Worm (Caenorhabditis elegans): Measurements from ENCODE around the gene qui-1.
"Not testable (repeated sequence)": the region's sequence is repeated elsewhere in the genome, so short reads cannot be mapped to it uniquely, and the experiment has no call there.

The qui-1 gene

ce11 chrIV:13578174-13578573 lies 16.5 kb downstream of the qui-1 start, which contains the start of gene Y45F10B.8:
TSS of gene Y45F10B.8 (minus strand) at chrIV:13578274.
- not testable (repeated sequence) for TF ChIP-seq elt-3 (tag; optimal IDR thresholded peaks at IDR 0.05); efl-3 (GFP tag; optimal IDR thresholded peaks at IDR 0.05); irx-1 (tag; optimal IDR thresholded peaks at IDR 0.05)

- TF ChIP-seq hpl-2 (GFP tag; optimal IDR thresholded peaks at IDR 0.05); nhr-71 (tag; optimal IDR thresholded peaks at IDR 0.05); fkh-10 (GFP tag; optimal IDR thresholded peaks at IDR 0.05): not testable (repeated sequence)
These were observed 17.3 kb downstream of the qui-1 start, which contains the start of gene sru-16 for ce11 chrIV:13578953-13579352. TSS of gene sru-16 (plus strand) at chrIV:13579253.

ce11 chrIV:13582909-13583308 lies 21.2 kb downstream of the qui-1 start, which contains the start of gene sru-12:
TSS of gene sru-12 (plus strand) at chrIV:13583209.
- TF ChIP-seq unc-62 (GFP tag; optimal IDR thresholded peaks at IDR 0.05) (no peak), lin-13 (GFP tag; optimal IDR thresholded peaks at IDR 0.05) (no peak), tbx-2 (tag; optimal IDR thresholded peaks at IDR 0.05) (no peak), nhr-71 (tag; optimal IDR thresholded peaks at IDR 0.05) (no peak), unc-130 (tag; optimal IDR thresholded peaks at IDR 0.05) (no peak), egl-27 (tag; optimal IDR thresholded peaks at IDR 0.05) (no peak), mab-9 (GFP tag; IDR thresholded peaks at IDR 0.05) (no peak), rnt-1 (tag; optimal IDR thresholded peaks at IDR 0.05) (no peak), ets-5 (GFP tag; IDR thresholded peaks at IDR 0.05) (no peak), nhr-84 (tag; optimal IDR thresholded peaks at IDR 0.05) (no peak), egl-13 (tag; optimal IDR thresholded peaks at IDR 0.05) (no peak), sox-4 (tag; optimal IDR thresholded peaks at IDR 0.05) (no peak), aly-2 (tag; optimal IDR thresholded peaks at IDR 0.05) (no peak), ces-1 (GFP tag; optimal IDR thresholded peaks at IDR 0.05) (no peak), zag-1 (tag; optimal IDR thresholded peaks at IDR 0.05) (no peak), lsy-2 (tag; optimal IDR thresholded peaks at IDR 0.05) (no peak), elt-3 (tag; optimal IDR thresholded peaks at IDR 0.05) (no peak), ceh-90 (tag; optimal IDR thresholded peaks at IDR 0.05) (no peak)

ce11 chrIV:13584646-13585045 lies 23.0 kb downstream of the qui-1 start, which contains the start of gene sru-11:
TSS of gene sru-11 (plus strand) at chrIV:13584946.
- TF ChIP-seq mdl-1 (tag; optimal IDR thresholded peaks at IDR 0.05) (no peak), jun-1 (tag; optimal IDR thresholded peaks at IDR 0.05) (no peak), mep-1 (tag; optimal IDR thresholded peaks at IDR 0.05) (no peak), elt-2 (tag; optimal IDR thresholded peaks at IDR 0.05) (no peak), ztf-4 (tag; optimal IDR thresholded peaks at IDR 0.05) (no peak), F16B12.6 (tag; optimal IDR thresholded peaks at IDR 0.05) (no peak), ceh-63 (GFP tag; optimal IDR thresholded peaks at IDR 0.05) (no peak), unc-98 (GFP tag; IDR thresholded peaks at IDR 0.05) (no peak), nhr-12 (tag; optimal IDR thresholded peaks at IDR 0.05) (no peak), zag-1 (tag; optimal IDR thresholded peaks at IDR 0.05) (no peak), pqm-1 (tag; optimal IDR thresholded peaks at IDR 0.05) (no peak)

- TF ChIP-seq grh-1 (GFP tag; IDR thresholded peaks at IDR 0.05) (no peak), lin-13 (GFP tag; optimal IDR thresholded peaks at IDR 0.05) (no peak), fos-1 (tag; optimal IDR thresholded peaks at IDR 0.05) (no peak), lin-15B (tag; optimal IDR thresholded peaks at IDR 0.05) (no peak), ets-5 (GFP tag; IDR thresholded peaks at IDR 0.05) (no peak)
These were observed 25.5 kb downstream of the qui-1 start, which contains the start of gene Y45F10B.12 for ce11 chrIV:13587175-13587574. TSS of gene Y45F10B.12 (plus strand) at chrIV:13587475.
